Worm (Caenorhabditis elegans): ENCODE measurements around the gene K01A12.4.
A peak's percentile ranks its signal among the peaks of the same experiment; 100 is the strongest.

The K01A12.4 gene

ce11 chrX:8613053-8613452, 2.3 kb downstream of the K01A12.4 start, which contains the start of gene K01A12.2:
Gene K01A12.2, plus strand, starts transcription at chrX:8613353.
- TF ChIP-seq zip-5 (tag; optimal IDR thresholded peaks at IDR 0.05) (no peak), nhr-11 (tag; optimal IDR thresholded peaks at IDR 0.05) (no peak), npax-4 (tag; optimal IDR thresholded peaks at IDR 0.05) (no peak), pax-1 (tag; optimal IDR thresholded peaks at IDR 0.05) (no peak), unc-86 (tag; optimal IDR thresholded peaks at IDR 0.05) (no peak), odd-2 (tag; optimal IDR thresholded peaks at IDR 0.05) (no peak), pha-2 (tag; optimal IDR thresholded peaks at IDR 0.05) (no peak), ceh-45 (GFP tag; IDR thresholded peaks at IDR 0.05) (no peak), C38D4.7 (GFP tag; optimal IDR thresholded peaks at IDR 0.05) (no peak), ceh-30 (tag; optimal IDR thresholded peaks at IDR 0.05) (no peak), nfya-1 (tag; optimal IDR thresholded peaks at IDR 0.05) (no peak), dmd-4 (tag; optimal IDR thresholded peaks at IDR 0.05; ENCODE audit: borderline replicate concordance) (no peak), tbx-7 (tag; optimal IDR thresholded peaks at IDR 0.05) (no peak), madf-2 (tag; optimal IDR thresholded peaks at IDR 0.05) (no peak), sox-4 (tag; optimal IDR thresholded peaks at IDR 0.05) (no peak), ceh-24 (tag; optimal IDR thresholded peaks at IDR 0.05) (no peak), pros-1 (tag; optimal IDR thresholded peaks at IDR 0.05) (no peak), hlh-6 (tag; optimal IDR thresholded peaks at IDR 0.05) (no peak)

DNA sequence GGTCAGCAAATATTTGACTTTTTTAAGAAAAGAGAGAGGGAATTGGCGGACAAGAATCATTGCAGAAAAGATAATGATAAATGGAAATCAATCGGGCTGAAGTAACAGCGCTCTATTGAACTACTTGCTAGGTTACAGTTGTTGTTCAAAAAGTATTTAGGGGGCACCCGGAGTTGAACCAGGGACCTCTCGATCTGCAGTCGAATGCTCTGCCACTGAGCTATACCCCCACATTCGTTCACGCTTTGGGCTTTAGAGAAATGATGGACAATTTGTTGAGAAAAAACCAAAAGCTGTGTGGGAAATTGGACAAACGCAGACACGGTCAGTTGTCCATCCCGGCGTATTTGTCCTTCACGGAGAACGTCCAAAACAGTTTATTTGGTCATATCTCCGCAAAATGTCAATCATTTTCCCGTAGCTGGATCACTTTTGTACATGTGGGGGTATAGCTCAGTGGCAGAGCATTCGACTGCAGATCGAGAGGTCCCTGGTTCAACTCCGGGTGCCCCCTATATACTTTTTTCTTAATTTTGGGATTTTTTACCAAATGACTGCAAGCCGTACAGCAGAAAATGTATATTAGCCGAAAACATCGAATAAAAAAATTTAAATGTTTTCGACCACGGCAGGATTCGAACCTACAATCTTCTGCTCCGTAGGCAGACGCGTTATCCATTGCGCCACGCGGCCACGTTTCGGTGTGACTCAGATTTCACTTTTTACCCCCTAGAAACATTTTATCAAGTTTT, 13.3 kb downstream of the K01A12.4 start:
- TF ChIP-seq C38D4.7 (GFP tag; optimal IDR thresholded peaks at IDR 0.05), result peak; percentile 31
- peak; percentile 16 for TF ChIP-seq ceh-6 (GFP tag; optimal IDR thresholded peaks at IDR 0.05)
- TF ChIP-seq elt-2 (tag; optimal IDR thresholded peaks at IDR 0.05), result no peak

- TF ChIP-seq che-1 (tag; optimal IDR thresholded peaks at IDR 0.05) (no peak), C38D4.7 (GFP tag; optimal IDR thresholded peaks at IDR 0.05) (no peak), ceh-9 (tag; optimal IDR thresholded peaks at IDR 0.05) (no peak), fkh-6 (tag; optimal IDR thresholded peaks at IDR 0.05) (no peak), C08G9.2 (tag; optimal IDR thresholded peaks at IDR 0.05) (no peak), elt-4 (tag; optimal IDR thresholded peaks at IDR 0.05) (no peak), ceh-18 (tag; optimal IDR thresholded peaks at IDR 0.05) (no peak)
Observed at ce11 chrX:8625090-8625489, 14.4 kb downstream of the K01A12.4 start, which contains the start of gene K01A12.3. Gene K01A12.3, minus strand, starts transcription at chrX:8625190.

ce11 chrX:8638679-8639184, 28.0 kb downstream of the K01A12.4 start:
- TF ChIP-seq hlh-13 (GFP tag; optimal IDR thresholded peaks at IDR 0.05), result peak; percentile 19
- peak; percentile 9 for TF ChIP-seq eyg-1 (tag; optimal IDR thresholded peaks at IDR 0.05)
- peak; percentile 11 for TF ChIP-seq lin-11 (tag; optimal IDR thresholded peaks at IDR 0.05)
- TF ChIP-seq ceh-48 (tag; optimal IDR thresholded peaks at IDR 0.05), result no peak
- no peak for TF ChIP-seq nfya-1 (tag; optimal IDR thresholded peaks at IDR 0.05)
- TF ChIP-seq ceh-31 (tag; optimal IDR thresholded peaks at IDR 0.05), result no peak
- TF ChIP-seq C08G9.2 (tag; optimal IDR thresholded peaks at IDR 0.05), result no peak
- TF ChIP-seq ceh-14 (tag; optimal IDR thresholded peaks at IDR 0.05), result no peak
- peak; percentile 37 for TF ChIP-seq pat-9 (tag; optimal IDR thresholded peaks at IDR 0.05)
- TF ChIP-seq K09A11.1 (tag; optimal IDR thresholded peaks at IDR 0.05; ENCODE audit: insufficient read depth), result no peak
- peak; percentile 32 for TF ChIP-seq ceh-34 (tag; optimal IDR thresholded peaks at IDR 0.05)
- TF ChIP-seq syd-9 (tag; optimal IDR thresholded peaks at IDR 0.05), result peak; percentile 27
- peak; percentile 48; the same call in 1 of the 2 replicates for TF ChIP-seq unc-3 (GFP tag; conservative IDR thresholded peaks at IDR 0.05)
- peak; percentile 18 for TF ChIP-seq unc-3 (tag; optimal IDR thresholded peaks at IDR 0.05)
- peak; percentile 28 for TF ChIP-seq npax-4 (tag; optimal IDR thresholded peaks at IDR 0.05)
- peak; percentile 55 for TF ChIP-seq sox-2 (GFP tag; IDR thresholded peaks at IDR 0.05)
- TF ChIP-seq elt-4 (tag; optimal IDR thresholded peaks at IDR 0.05), result no peak
- TF ChIP-seq pha-2 (tag; optimal IDR thresholded peaks at IDR 0.05), result peak; percentile 78
- TF ChIP-seq hlh-6 (tag; optimal IDR thresholded peaks at IDR 0.05), result no peak
- TF ChIP-seq ceh-22 (tag; optimal IDR thresholded peaks at IDR 0.05), result no peak
- no peak for TF ChIP-seq pqm-1 (tag; optimal IDR thresholded peaks at IDR 0.05)
- peak; percentile 69 for TF ChIP-seq gmeb-2 (tag; optimal IDR thresholded peaks at IDR 0.05)
- no peak for TF ChIP-seq pros-1 (tag; optimal IDR thresholded peaks at IDR 0.05)
- no peak for TF ChIP-seq nhr-11 (tag; optimal IDR thresholded peaks at IDR 0.05)
- no peak for TF ChIP-seq hlh-30 (tag; optimal IDR thresholded peaks at IDR 0.05; ENCODE audit: insufficient read depth)
- no peak for TF ChIP-seq ref-2 (tag; optimal IDR thresholded peaks at IDR 0.05)
- no peak for TF ChIP-seq unc-55 (GFP tag; optimal IDR thresholded peaks at IDR 0.05)
